Worm (Caenorhabditis elegans) whole organism, early embryonic: ENCODE results near the gene arrd-4.

Source experiments
- B0310.2 ChIP-seq: sonication (generic microtip); optimal IDR thresholded peaks from 2 replicates; lab custom pipeline; 2016; ENCODE audit warnings: mild to moderate bottlenecking, missing genetic modification characterization, missing compliant biosample characterization
- ama-1 ChIP-seq: fragments of 150-350 bp; optimal IDR thresholded peaks from 2 replicates; lab custom pipeline; 2014
- ceh-13 ChIP-seq: fragments of 200-800 bp; sonication (Bioruptor generic); optimal IDR thresholded peaks from 2 replicates; lab custom pipeline; 2018; ENCODE audit warnings: mild to moderate bottlenecking, missing genetic modification characterization, missing compliant biosample characterization
- flt-1 ChIP-seq: fragments of 200-800 bp; sonication (Bioruptor generic); IDR thresholded peaks from 2 replicates; pipeline ENCODE4 v1.3.6; 2022; ENCODE audit warnings: missing genetic modification characterization, missing compliant biosample characterization
- hmbx-1 ChIP-seq: sonication (generic microtip); optimal IDR thresholded peaks from 2 replicates; lab custom pipeline; 2016; ENCODE audit warnings: mild to moderate bottlenecking, missing genetic modification characterization, missing compliant biosample characterization
- hmg-4 ChIP-seq: fragments of 200-800 bp; sonication (Bioruptor generic); optimal IDR thresholded peaks from 2 replicates; lab custom pipeline; 2018; ENCODE audit warnings: mild to moderate bottlenecking, missing genetic modification characterization, missing compliant biosample characterization
- tra-4 ChIP-seq: sonication (generic microtip); optimal IDR thresholded peaks from 2 replicates; lab custom pipeline; 2017; ENCODE audit warnings: missing genetic modification characterization, missing compliant biosample characterization

DNA sequence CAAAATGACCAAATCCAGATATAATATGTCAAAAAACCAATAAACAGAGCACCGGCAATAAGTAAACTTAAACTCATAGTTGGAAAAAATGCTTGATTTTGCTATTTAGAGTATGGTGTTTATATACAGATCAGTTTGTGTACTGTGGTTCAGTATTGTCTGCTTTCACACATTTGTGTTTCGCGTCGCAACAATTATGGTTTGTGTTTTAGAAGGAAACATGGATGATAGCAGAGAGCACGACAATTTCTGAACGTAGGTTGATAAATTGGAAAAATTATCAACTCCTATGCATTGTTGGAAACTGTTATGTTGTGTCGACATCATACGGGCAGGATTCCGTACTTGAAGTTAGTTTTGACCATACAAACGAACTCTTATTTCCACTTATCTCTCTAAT is 40.4 kb downstream of the arrd-4 start, which contains the start of gene cyp-13A4:
- TF ChIP-seq B0310.2 (tag; lab: Kevin White, UChicago) (no peak), ama-1 (lab: Kevin White, UChicago) (no peak), hmbx-1 (no peak), tra-4 (tag; lab: Kevin White, UChicago) (no peak), hmg-4 (GFP tag; lab: Kevin White, UChicago) (no peak), flt-1 (GFP tag; lab: Robert Waterston, UW) (no peak), ceh-13 (no peak)
